Worm (Caenorhabditis elegans): ENCODE data around the gene C06G4.6.

DNA sequence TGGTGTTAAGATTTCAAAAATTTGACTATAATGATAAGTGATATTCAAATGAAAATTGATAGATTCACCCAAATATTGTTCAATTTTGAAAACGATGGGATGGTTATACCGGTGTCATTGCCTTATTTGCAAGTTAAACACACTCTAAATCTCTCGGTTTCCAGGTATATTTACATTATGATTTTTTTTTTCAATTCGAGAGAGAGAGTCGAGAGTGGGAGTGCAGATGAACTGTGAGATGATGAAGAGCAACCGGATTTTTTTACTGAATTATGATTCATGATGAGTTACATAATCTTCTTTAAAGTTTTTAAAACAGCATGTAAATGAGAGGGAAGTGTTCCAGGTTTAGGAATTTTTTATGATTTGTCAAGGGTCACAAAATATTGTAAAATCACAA, 29.3 kb downstream of the C06G4.6 start, which contains the start of gene F44B9.10:
- TF ChIP-seq snpc-4 (tag; optimal IDR thresholded peaks at IDR 0.05), result no peak
- no peak for TF ChIP-seq alr-1 (tag; optimal IDR thresholded peaks at IDR 0.05)
- no peak for TF ChIP-seq unc-55 (GFP tag; optimal IDR thresholded peaks at IDR 0.05)
- no peak for TF ChIP-seq nhr-237 (tag; optimal IDR thresholded peaks at IDR 0.05)
- TF ChIP-seq ama-1 (optimal IDR thresholded peaks at IDR 0.05), result no peak
- no peak for TF ChIP-seq nhr-11 (tag; optimal IDR thresholded peaks at IDR 0.05)
- no peak for TF ChIP-seq lsy-2 (tag; optimal IDR thresholded peaks at IDR 0.05)
- TF ChIP-seq dmd-4 (tag; optimal IDR thresholded peaks at IDR 0.05), result no peak
- TF ChIP-seq aly-2 (tag; optimal IDR thresholded peaks at IDR 0.05), result no peak
- no peak for TF ChIP-seq mdl-1 (tag; optimal IDR thresholded peaks at IDR 0.05)
- no peak for TF ChIP-seq ZK546.5 (tag; optimal IDR thresholded peaks at IDR 0.05)
- TF ChIP-seq unc-39 (tag; optimal IDR thresholded peaks at IDR 0.05), result no peak
- TF ChIP-seq lin-11 (tag; optimal IDR thresholded peaks at IDR 0.05), result no peak
- no peak for TF ChIP-seq nhr-25 (tag; optimal IDR thresholded peaks at IDR 0.05)
